Worm (Caenorhabditis elegans) whole organism, late embryonic: ENCODE data around the gene W01A11.7.

ENCODE experiments used
- ama-1 ChIP-seq: fragments of 150-350 bp; optimal IDR thresholded peaks from 2 replicates; lab custom pipeline; 2014
- ceh-2 ChIP-seq: sonication (generic microtip); optimal IDR thresholded peaks from 2 replicates; lab custom pipeline; 2016; ENCODE audit warnings: missing genotype, missing genetic modification characterization, missing compliant biosample characterization
- che-1 ChIP-seq: sonication (generic microtip); optimal IDR thresholded peaks from 2 replicates; lab custom pipeline; 2016; ENCODE audit warnings: mild to moderate bottlenecking, missing genetic modification characterization, missing compliant biosample characterization
- dmd-4 ChIP-seq: sonication (generic microtip); optimal IDR thresholded peaks from 2 replicates; lab custom pipeline; 2016; ENCODE audit warnings: borderline replicate concordance, missing genetic modification characterization, missing compliant biosample characterization
- elt-2 ChIP-seq: sonication (generic microtip); optimal IDR thresholded peaks from 2 replicates; lab custom pipeline; 2016; ENCODE audit warnings: missing genetic modification reagents, missing genetic modification characterization, missing compliant biosample characterization
- ets-4 ChIP-seq: sonication (generic microtip); optimal IDR thresholded peaks from 2 replicates; lab custom pipeline; 2016; ENCODE audit warnings: missing genetic modification characterization, missing compliant biosample characterization
- fax-1 ChIP-seq: sonication (generic microtip); optimal IDR thresholded peaks from 2 replicates; lab custom pipeline; 2016; ENCODE audit warnings: missing genotype, missing genetic modification characterization, missing compliant biosample characterization
- hlh-30 ChIP-seq: sonication (generic microtip); optimal IDR thresholded peaks from 2 replicates; lab custom pipeline; 2017; ENCODE audit warnings: antibody characterized with exemption, missing genetic modification characterization, missing compliant biosample characterization; ENCODE audit not compliant: insufficient read depth
- nhr-11 ChIP-seq: fragments of 150-350 bp; optimal IDR thresholded peaks from 2 replicates; lab custom pipeline; 2014; ENCODE audit warnings: missing biosample characterization, missing genetic modification characterization
- pha-2 ChIP-seq: sonication (generic microtip); optimal IDR thresholded peaks from 2 replicates; lab custom pipeline; 2017; ENCODE audit warnings: mild to moderate bottlenecking, missing genetic modification characterization, missing compliant biosample characterization
- pha-4 ChIP-seq: fragments of 150-350 bp; optimal IDR thresholded peaks from 2 replicates; lab custom pipeline; 2018; ENCODE audit warnings: missing biosample characterization, missing genetic modification reagents, missing genetic modification characterization
- ref-2 ChIP-seq: sonication (generic microtip); optimal IDR thresholded peaks from 2 replicates; lab custom pipeline; 2016; ENCODE audit warnings: missing genetic modification characterization, missing compliant biosample characterization

DNA sequence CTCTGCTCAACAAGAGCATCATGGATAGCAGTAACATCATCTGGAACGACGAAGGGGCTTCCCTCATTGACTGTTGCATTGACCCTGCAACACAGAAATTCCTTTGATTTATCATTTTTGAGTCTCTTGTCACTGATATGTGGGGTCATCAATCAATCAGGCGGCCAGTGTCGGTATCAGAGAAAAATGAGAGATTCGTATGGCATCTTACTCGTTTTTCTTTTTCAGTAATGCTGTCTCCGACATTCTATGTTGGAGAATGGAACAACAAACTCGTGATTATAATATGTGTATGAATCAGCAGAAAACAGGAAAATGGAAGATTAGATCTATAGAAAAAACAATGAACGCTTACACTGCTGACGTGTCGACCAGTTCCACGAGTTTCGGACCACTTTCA, 2.0 kb downstream of the W01A11.7 start:
- TF ChIP-seq pha-2 (tag; lab: Kevin White, UChicago) (no peak), ets-4 (no peak), dmd-4 (tag; lab: Kevin White, UChicago) (no peak), hlh-30 (tag; lab: Kevin White, UChicago) (no peak), ref-2 (no peak), che-1 (no peak), ceh-2 (tag; lab: Kevin White, UChicago) (no peak), pha-4 (tag; lab: Kevin White, UChicago) (no peak), nhr-11 (tag; lab: Kevin White, UChicago) (no peak), fax-1 (tag; lab: Kevin White, UChicago) (no peak), ama-1 (no peak), elt-2 (no peak)
